Fruit fly (Drosophila melanogaster): Measurements from ENCODE around the gene CG12398.

The CG12398 gene

dm6 chrX:14868414-14868813, 45.2 kb downstream of the CG12398 start:
- TF ChIP-seq gl (tag; optimal IDR thresholded peaks at IDR 0.05) (no peak), CG4496 (GFP tag; IDR thresholded peaks at IDR 0.05) (peak; percentile 60; the same call in 1 of the 3 replicates), Ets98B (GFP tag; IDR thresholded peaks at IDR 0.05) (peak; percentile 45; the same call in 1 of the 2 replicates)

- no peak for TF ChIP-seq Pif1B (GFP tag; optimal IDR thresholded peaks at IDR 0.05)
- TF ChIP-seq CG13204 (GFP tag; optimal IDR thresholded peaks at IDR 0.05) = no peak
- no peak for TF ChIP-seq CG12605 (GFP tag; IDR thresholded peaks at IDR 0.05)
- TF ChIP-seq rn (GFP tag; IDR thresholded peaks at IDR 0.05) = no peak
- TF ChIP-seq D1 (tag; optimal IDR thresholded peaks at IDR 0.05) = no peak
- no peak for TF ChIP-seq CG10348 (GFP tag; IDR thresholded peaks at IDR 0.05)
- no peak for TF ChIP-seq gl (tag; optimal IDR thresholded peaks at IDR 0.05)
These were observed 46.7 kb downstream of the CG12398 start for dm6 chrX:14866911-14867310.

- no peak for TF ChIP-seq fd96Ca (GFP tag; IDR thresholded peaks at IDR 0.05)
- no peak for TF ChIP-seq CG9948 (tag; optimal IDR thresholded peaks at IDR 0.05)
- no peak for TF ChIP-seq Ets98B (GFP tag; IDR thresholded peaks at IDR 0.05)
- TF ChIP-seq CG15710 (tag; optimal IDR thresholded peaks at IDR 0.05) = no peak
- TF ChIP-seq D1 (tag; optimal IDR thresholded peaks at IDR 0.05) = no peak
- TF ChIP-seq CG8301 (tag; optimal IDR thresholded peaks at IDR 0.05) = no peak
- no peak for TF ChIP-seq CG32121 (GFP tag; IDR thresholded peaks at IDR 0.05)
- no peak for TF ChIP-seq CG13204 (GFP tag; optimal IDR thresholded peaks at IDR 0.05)
- no peak for TF ChIP-seq gl (tag; optimal IDR thresholded peaks at IDR 0.05)
- no peak for TF ChIP-seq CG10348 (GFP tag; IDR thresholded peaks at IDR 0.05)
These were observed 51.1 kb downstream of the CG12398 start for dm6 chrX:14862494-14862893.

Data from whole organism, pupa.